Worm (Caenorhabditis elegans) whole organism, late embryonic: ENCODE results near the gene hrpa-1.

Experiments used
- C38D4.7 ChIP-seq: fragments of 200-800 bp; sonication (Bioruptor generic); optimal IDR thresholded peaks from 2 replicates; lab custom pipeline; 2018; ENCODE audit warnings: mild to moderate bottlenecking, missing genetic modification characterization, moderate library complexity, missing compliant biosample characterization
- K02D7.2 ChIP-seq: sonication (generic microtip); optimal IDR thresholded peaks from 2 replicates; lab custom pipeline; 2017; ENCODE audit warnings: mild to moderate bottlenecking, missing genetic modification characterization, missing compliant biosample characterization
- ama-1 ChIP-seq: fragments of 150-350 bp; optimal IDR thresholded peaks from 2 replicates; lab custom pipeline; 2014
- ceh-30 ChIP-seq: fragments of 150-350 bp; optimal IDR thresholded peaks from 2 replicates; lab custom pipeline; 2014; ENCODE audit warnings: missing biosample characterization, missing genetic modification characterization
- ceh-45 ChIP-seq: fragments of 200-800 bp; sonication (Bioruptor generic); IDR thresholded peaks from 2 replicates; pipeline ENCODE4 v1.3.6; 2022; ENCODE audit warnings: missing genetic modification reagents, missing genetic modification characterization, missing compliant biosample characterization
- ceh-9 ChIP-seq: sonication (generic microtip); optimal IDR thresholded peaks from 2 replicates; lab custom pipeline; 2016; ENCODE audit warnings: mild to moderate bottlenecking, missing genetic modification characterization, inconsistent platforms, missing compliant biosample characterization
- ets-4 ChIP-seq: sonication (generic microtip); optimal IDR thresholded peaks from 2 replicates; lab custom pipeline; 2016; ENCODE audit warnings: missing genetic modification characterization, missing compliant biosample characterization
- hlh-30 ChIP-seq: sonication (generic microtip); optimal IDR thresholded peaks from 2 replicates; lab custom pipeline; 2017; ENCODE audit warnings: antibody characterized with exemption, missing genetic modification characterization, missing compliant biosample characterization; ENCODE audit not compliant: insufficient read depth
- madf-2 ChIP-seq: sonication (generic microtip); optimal IDR thresholded peaks from 2 replicates; lab custom pipeline; 2017; ENCODE audit warnings: missing genetic modification characterization, missing compliant biosample characterization
- nhr-11 ChIP-seq: fragments of 150-350 bp; optimal IDR thresholded peaks from 2 replicates; lab custom pipeline; 2014; ENCODE audit warnings: missing biosample characterization, missing genetic modification characterization
- pha-4 ChIP-seq: fragments of 150-350 bp; optimal IDR thresholded peaks from 2 replicates; lab custom pipeline; 2018; ENCODE audit warnings: missing biosample characterization, missing genetic modification reagents, missing genetic modification characterization
- pqm-1 ChIP-seq: sonication (generic microtip); optimal IDR thresholded peaks from 2 replicates; lab custom pipeline; 2016; ENCODE audit warnings: missing genetic modification characterization, missing compliant biosample characterization
- rnt-1 ChIP-seq: sonication (generic microtip); optimal IDR thresholded peaks from 2 replicates; lab custom pipeline; 2016; ENCODE audit warnings: missing genetic modification characterization, missing compliant biosample characterization
- tbx-2 ChIP-seq: sonication (generic microtip); optimal IDR thresholded peaks from 2 replicates; lab custom pipeline; 2016; ENCODE audit warnings: missing genetic modification characterization, missing compliant biosample characterization

DNA sequence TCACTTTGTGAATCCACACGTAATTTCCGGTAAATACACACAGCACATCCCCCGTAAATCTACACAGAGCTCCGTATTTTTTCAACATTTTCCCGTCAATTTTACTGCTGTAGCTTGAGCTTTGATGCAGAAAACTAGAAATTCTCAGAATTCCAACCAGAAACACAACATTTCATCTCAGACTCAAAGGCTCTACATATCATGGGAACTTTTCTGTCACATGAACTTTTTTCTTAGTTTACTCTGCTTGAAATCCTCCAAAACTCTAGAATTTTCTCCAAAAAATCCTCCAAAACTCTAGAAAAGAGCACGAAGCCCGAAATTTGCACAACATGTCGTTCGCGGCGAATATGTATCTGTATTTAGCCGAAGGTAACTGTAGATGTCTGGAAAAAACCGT is 24.6 kb upstream of the hrpa-1 start, which contains the start of gene Y55H10A.2:
- TF ChIP-seq pha-4 (tag; lab: Kevin White, UChicago) (no peak), rnt-1 (no peak), ama-1 (lab: Kevin White, UChicago) (no peak), C38D4.7 (no peak), ets-4 (tag; lab: Kevin White, UChicago) (no peak), madf-2 (tag; lab: Kevin White, UChicago) (no peak), nhr-11 (tag; lab: Kevin White, UChicago) (no peak), ceh-9 (no peak), ceh-45 (no peak), hlh-30 (tag; lab: Kevin White, UChicago) (no peak), tbx-2 (tag; lab: Kevin White, UChicago) (no peak), pqm-1 (tag; lab: Kevin White, UChicago) (no peak), K02D7.2 (tag; lab: Kevin White, UChicago) (no peak), ceh-30 (tag; lab: Kevin White, UChicago) (no peak)
